Comparison of ENCODE assay signal across 5 fruit fly cellular contexts in the genomic region with DNA sequence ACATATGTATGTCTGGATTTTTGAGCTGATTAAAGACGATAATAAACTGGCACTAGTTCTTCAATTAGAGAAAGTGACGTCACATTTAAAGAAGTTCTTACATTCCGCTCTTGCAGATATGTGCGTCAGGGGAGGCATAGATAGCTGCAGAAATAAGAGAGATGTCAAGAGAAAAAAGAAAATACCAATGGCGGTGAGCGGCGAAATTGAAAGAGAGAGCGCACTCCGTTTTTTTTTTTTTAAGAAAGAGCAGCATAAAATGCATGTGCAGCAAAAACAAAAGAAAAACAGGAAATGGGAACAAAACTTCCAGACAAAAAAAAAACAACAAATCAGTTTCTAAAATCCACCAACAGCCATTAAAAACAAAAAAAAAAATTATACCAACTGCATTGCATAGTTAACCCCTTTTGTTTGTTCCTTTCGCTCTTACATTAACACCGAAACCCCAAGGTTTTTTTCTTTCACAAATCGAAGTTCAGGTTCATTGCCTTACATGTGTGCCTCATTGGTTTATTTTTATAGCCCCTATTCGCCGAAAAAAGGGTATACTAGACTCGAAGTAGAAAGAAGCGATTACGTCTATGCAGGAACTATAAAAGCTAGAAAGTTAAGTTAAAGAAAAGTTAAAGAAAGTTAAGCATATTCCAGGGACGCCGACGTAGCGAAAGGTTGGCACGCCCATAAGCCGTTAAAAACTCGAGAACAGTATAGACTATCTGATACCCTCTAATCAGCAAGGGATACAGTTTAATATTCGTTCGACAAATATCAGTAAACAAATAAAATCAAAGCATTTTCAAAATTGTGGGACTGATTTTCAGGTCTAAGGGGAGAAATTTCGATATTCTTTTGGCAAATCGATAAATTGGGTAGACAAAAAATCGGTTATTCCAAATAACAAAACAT.
TF ChIP-seq lines count a peak whose summit lies in the region.

No protein-coding gene starts in this region.

- no peak for TF ChIP-seq CTCF in whole organism, embryonic (GFP tag; optimal IDR thresholded peaks at IDR 0.05; lab: Kevin White, UChicago)

TF ChIP-seq in whole organism, adult, 20 proteins besides CTCF, POLR2A, EP300 and RAD21:
- no peak for TF ChIP-seq Hr96 (GFP tag; optimal IDR thresholded peaks at IDR 0.05; lab: Kevin White, UChicago)
- peak; percentile 79 for TF ChIP-seq tj (GFP tag; optimal IDR thresholded peaks at IDR 0.05; lab: Kevin White, UChicago)
- TF ChIP-seq pad (GFP tag; optimal IDR thresholded peaks at IDR 0.05; lab: Kevin White, UChicago), result no peak
- no peak for TF ChIP-seq CG7101 (tag; optimal IDR thresholded peaks at IDR 0.05; lab: Kevin White, UChicago)
- no peak for TF ChIP-seq CG5204 (GFP tag; optimal IDR thresholded peaks at IDR 0.05; lab: Kevin White, UChicago)
- TF ChIP-seq Clk (GFP tag; optimal IDR thresholded peaks at IDR 0.05; lab: Kevin White, UChicago), result no peak
- TF ChIP-seq CG33017 (tag; optimal IDR thresholded peaks at IDR 0.05; lab: Kevin White, UChicago), result no peak
- no peak for TF ChIP-seq bab1 (GFP tag; optimal IDR thresholded peaks at IDR 0.05; lab: Kevin White, UChicago)
- TF ChIP-seq cnc (optimal IDR thresholded peaks at IDR 0.05; lab: Kevin White, UChicago), result no peak
- no peak for TF ChIP-seq CG12768 (GFP tag; optimal IDR thresholded peaks at IDR 0.05; lab: Kevin White, UChicago)
- no peak for TF ChIP-seq CG14711 (tag; optimal IDR thresholded peaks at IDR 0.05; lab: Kevin White, UChicago)
- no peak for TF ChIP-seq Mnt (GFP tag; optimal IDR thresholded peaks at IDR 0.05; lab: Kevin White, UChicago)
- TF ChIP-seq CG1620 (GFP tag; optimal IDR thresholded peaks at IDR 0.05; lab: Kevin White, UChicago), result no peak
- TF ChIP-seq ovo (GFP tag; optimal IDR thresholded peaks at IDR 0.05; lab: Kevin White, UChicago), result no peak
- peak; percentile 87 for TF ChIP-seq kay (GFP tag; lab: Kevin White, UChicago; ENCODE audit: borderline replicate concordance)
- no peak for TF ChIP-seq CG7045 (GFP tag; optimal IDR thresholded peaks at IDR 0.05; lab: Kevin White, UChicago)
- TF ChIP-seq cic (GFP tag; optimal IDR thresholded peaks at IDR 0.05; lab: Kevin White, UChicago), result no peak
TF ChIP-seq in whole organism, adult: peak in this region for 2.

TF ChIP-seq in whole organism, embryonic, 481 proteins besides CTCF, POLR2A, EP300 and RAD21 (continues in another document):
- TF ChIP-seq hbn (GFP tag; IDR thresholded peaks at IDR 0.05; lab: Robert Waterston, UW; ENCODE audit: partially characterized antibody), result no peak
- TF ChIP-seq bbx (GFP tag; IDR thresholded peaks at IDR 0.05; lab: Robert Waterston, UW; ENCODE audit: partially characterized antibody), result peak; percentile 69
- peak; percentile 78; the same call in 2 of the 3 replicates for TF ChIP-seq mld (GFP tag; IDR thresholded peaks at IDR 0.05; lab: Robert Waterston, UW; ENCODE audit: partially characterized antibody)
- TF ChIP-seq sqz (GFP tag; optimal IDR thresholded peaks at IDR 0.05; lab: Kevin White, UChicago), result peak; percentile 94
- TF ChIP-seq kay (GFP tag; optimal IDR thresholded peaks at IDR 0.05; lab: Kevin White, UChicago), result no peak
- no peak for TF ChIP-seq CG5180 (GFP tag; optimal IDR thresholded peaks at IDR 0.05; lab: Kevin White, UChicago)
- no peak for TF ChIP-seq Lim3 (GFP tag; IDR thresholded peaks at IDR 0.05; lab: Robert Waterston, UW)
- TF ChIP-seq Drgx (GFP tag; IDR thresholded peaks at IDR 0.05; lab: Robert Waterston, UW), result peak; percentile 64
- peak; percentile 92 for TF ChIP-seq pros (GFP tag; optimal IDR thresholded peaks at IDR 0.05; lab: Kevin White, UChicago)
- peak; percentile 67; the same call in 2 of the 3 replicates for TF ChIP-seq CG7963 (GFP tag; IDR thresholded peaks at IDR 0.05; lab: Robert Waterston, UW; ENCODE audit: partially characterized antibody)
- no peak for TF ChIP-seq dmrt99B (tag; optimal IDR thresholded peaks at IDR 0.05; lab: Kevin White, UChicago)
- TF ChIP-seq CG16813 (GFP tag; IDR thresholded peaks at IDR 0.05; lab: Robert Waterston, UW; ENCODE audit: partially characterized antibody), result peak; percentile 69
- TF ChIP-seq nerfin-2 (GFP tag; IDR thresholded peaks at IDR 0.05; lab: Robert Waterston, UW; ENCODE audit: partially characterized antibody), result peak; percentile 83
- peak; percentile 67 for TF ChIP-seq D19B (GFP tag; optimal IDR thresholded peaks at IDR 0.05; lab: Kevin White, UChicago)

TF ChIP-seq in whole organism, prepupa, 60 proteins besides CTCF, POLR2A, EP300 and RAD21 (continues in another document):
- TF ChIP-seq CG32006 (GFP tag; optimal IDR thresholded peaks at IDR 0.05; lab: Kevin White, UChicago) (peak; percentile 17), OdsH (GFP tag; optimal IDR thresholded peaks at IDR 0.05; lab: Kevin White, UChicago) (peak; percentile 31), lz (GFP tag; optimal IDR thresholded peaks at IDR 0.05; lab: Kevin White, UChicago) (no peak), Sox15 (GFP tag; optimal IDR thresholded peaks at IDR 0.05; lab: Kevin White, UChicago) (no peak), CG8632 (GFP tag; optimal IDR thresholded peaks at IDR 0.05; lab: Kevin White, UChicago) (peak; percentile 9), CG6163 (GFP tag; IDR thresholded peaks at IDR 0.05; lab: Robert Waterston, UW) (no peak; the same call in 1 of the 3 replicates), pdm3 (GFP tag; optimal IDR thresholded peaks at IDR 0.05; lab: Kevin White, UChicago) (peak; percentile 2), Hr38 (GFP tag; optimal IDR thresholded peaks at IDR 0.05; lab: Kevin White, UChicago) (no peak), esn (GFP tag; optimal IDR thresholded peaks at IDR 0.05; lab: Kevin White, UChicago) (no peak), achi (GFP tag; optimal IDR thresholded peaks at IDR 0.05; lab: Kevin White, UChicago) (peak; percentile 17), Ets96B (tag; optimal IDR thresholded peaks at IDR 0.05; lab: Kevin White, UChicago) (peak; percentile 28), Sox14 (GFP tag; optimal IDR thresholded peaks at IDR 0.05; lab: Kevin White, UChicago) (no peak), Eip78C (GFP tag; lab: Kevin White, UChicago) (peak; percentile 79), Sox102F (GFP tag; optimal IDR thresholded peaks at IDR 0.05; lab: Kevin White, UChicago) (peak; percentile 18), dsx (GFP tag; optimal IDR thresholded peaks at IDR 0.05; lab: Kevin White, UChicago; ENCODE audit: poor library complexity, severe bottlenecking) (peak; percentile 49), spab (GFP tag; optimal IDR thresholded peaks at IDR 0.05; lab: Kevin White, UChicago) (peak; percentile 64), CG8119 (GFP tag; IDR thresholded peaks at IDR 0.05; lab: Robert Waterston, UW) (peak; percentile 91)

TF ChIP-seq in whole organism, pupa, 21 proteins besides CTCF, POLR2A, EP300 and RAD21 (continues in another document):
- no peak for TF ChIP-seq CG10348 (GFP tag; IDR thresholded peaks at IDR 0.05; lab: Robert Waterston, UW)
- peak; percentile 43 for TF ChIP-seq CG9948 (tag; optimal IDR thresholded peaks at IDR 0.05; lab: Kevin White, UChicago)
- TF ChIP-seq CG13204 (GFP tag; optimal IDR thresholded peaks at IDR 0.05; lab: Kevin White, UChicago), result peak; percentile 73
- TF ChIP-seq CG4496 (GFP tag; IDR thresholded peaks at IDR 0.05; lab: Robert Waterston, UW), result peak; percentile 87
- peak; percentile 10 for TF ChIP-seq Snoo (tag; optimal IDR thresholded peaks at IDR 0.05; lab: Kevin White, UChicago)
- peak; percentile 78 for TF ChIP-seq EcR (GFP tag; optimal IDR thresholded peaks at IDR 0.05; lab: Kevin White, UChicago)
- peak; percentile 81 for TF ChIP-seq Pif1A (GFP tag; optimal IDR thresholded peaks at IDR 0.05; lab: Kevin White, UChicago)
- peak; percentile 76 for TF ChIP-seq CG14655 (GFP tag; optimal IDR thresholded peaks at IDR 0.05; lab: Kevin White, UChicago)
- TF ChIP-seq Ets98B (GFP tag; IDR thresholded peaks at IDR 0.05; lab: Robert Waterston, UW), result peak; percentile 84
- TF ChIP-seq D1 (tag; optimal IDR thresholded peaks at IDR 0.05; lab: Kevin White, UChicago), result no peak
- peak; percentile 59 for TF ChIP-seq Pif1B (GFP tag; optimal IDR thresholded peaks at IDR 0.05; lab: Kevin White, UChicago)
- TF ChIP-seq CG17806 (tag; optimal IDR thresholded peaks at IDR 0.05; lab: Kevin White, UChicago), result peak; percentile 44
- TF ChIP-seq rn (GFP tag; IDR thresholded peaks at IDR 0.05; lab: Robert Waterston, UW), result 0 out of 2 replicates have a peak, but pooled peaks have one; percentile 19
- TF ChIP-seq gl (tag; optimal IDR thresholded peaks at IDR 0.05; lab: Kevin White, UChicago), result peak; percentile 74
- TF ChIP-seq CG8159 (tag; optimal IDR thresholded peaks at IDR 0.05; lab: Kevin White, UChicago), result peak; percentile 49
- TF ChIP-seq CG32121 (GFP tag; IDR thresholded peaks at IDR 0.05; lab: Robert Waterston, UW), result peak; percentile 63
- TF ChIP-seq CG8301 (tag; optimal IDR thresholded peaks at IDR 0.05; lab: Kevin White, UChicago), result peak; percentile 56
- TF ChIP-seq CG15710 (tag; optimal IDR thresholded peaks at IDR 0.05; lab: Kevin White, UChicago), result peak; percentile 46

TF ChIP-seq in whole organism, wandering third instar larva, 38 proteins besides CTCF, POLR2A, EP300 and RAD21 (continues in another document):
- TF ChIP-seq usp (GFP tag; optimal IDR thresholded peaks at IDR 0.05; lab: Kevin White, UChicago) (no peak), Myc (optimal IDR thresholded peaks at IDR 0.05; lab: Kevin White, UChicago) (no peak), CrebA (GFP tag; optimal IDR thresholded peaks at IDR 0.05; lab: Kevin White, UChicago; ENCODE audit: borderline replicate concordance) (no peak), Jra (GFP tag; optimal IDR thresholded peaks at IDR 0.05; lab: Kevin White, UChicago) (no peak), dmrt93B (GFP tag; optimal IDR thresholded peaks at IDR 0.05; lab: Kevin White, UChicago) (no peak), ey (GFP tag; optimal IDR thresholded peaks at IDR 0.05; lab: Kevin White, UChicago) (no peak), woc (GFP tag; optimal IDR thresholded peaks at IDR 0.05; lab: Kevin White, UChicago) (no peak), dsf (GFP tag; optimal IDR thresholded peaks at IDR 0.05; lab: Kevin White, UChicago; ENCODE audit: borderline replicate concordance) (no peak), sv (GFP tag; optimal IDR thresholded peaks at IDR 0.05; lab: Kevin White, UChicago) (no peak), Rel (GFP tag; optimal IDR thresholded peaks at IDR 0.05; lab: Kevin White, UChicago) (no peak), Rel (tag; optimal IDR thresholded peaks at IDR 0.05; lab: Kevin White, UChicago) (no peak), Sp1 (GFP tag; optimal IDR thresholded peaks at IDR 0.05; lab: Kevin White, UChicago) (peak; percentile 13), Hr78 (GFP tag; optimal IDR thresholded peaks at IDR 0.05; lab: Kevin White, UChicago) (no peak), foxo (GFP tag; optimal IDR thresholded peaks at IDR 0.05; lab: Kevin White, UChicago) (no peak), Dif (GFP tag; optimal IDR thresholded peaks at IDR 0.05; lab: Kevin White, UChicago; ENCODE audit: partially characterized antibody) (peak; percentile 60), sage (GFP tag; optimal IDR thresholded peaks at IDR 0.05; lab: Kevin White, UChicago) (peak; percentile 54), OdsH (GFP tag; optimal IDR thresholded peaks at IDR 0.05; lab: Kevin White, UChicago) (no peak), pan (optimal IDR thresholded peaks at IDR 0.05; lab: Kevin White, UChicago) (no peak), dl (GFP tag; optimal IDR thresholded peaks at IDR 0.05; lab: Kevin White, UChicago; ENCODE audit: insufficient read depth in 1 of 2, partially characterized antibody in 2 of 2) (peak; percentile 36 to 44)
